Worm (Caenorhabditis elegans): Measurements from ENCODE around the gene dyf-2.

The dyf-2 gene

DNA sequence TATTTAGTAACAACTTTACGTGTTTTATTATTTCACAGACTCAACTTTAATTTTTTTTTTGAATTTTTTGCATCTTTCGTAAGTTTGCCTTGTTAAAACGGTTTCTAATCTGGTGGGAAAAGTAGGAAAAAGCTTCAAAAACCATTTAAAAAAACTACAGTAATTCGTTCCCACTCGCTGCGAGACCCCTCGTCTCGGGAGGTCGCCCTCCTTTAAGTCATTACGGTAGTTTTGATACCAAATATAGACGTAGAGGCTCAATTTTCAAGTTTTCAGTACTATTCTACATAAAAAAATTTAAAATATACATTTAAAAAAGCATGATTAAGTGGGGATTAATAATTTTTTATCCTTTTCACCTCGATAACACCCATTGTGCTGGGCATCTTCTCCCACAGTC, 45.4 kb downstream of the dyf-2 start:
- TF ChIP-seq ceh-14 (tag; optimal IDR thresholded peaks at IDR 0.05) (no peak), che-1 (tag; optimal IDR thresholded peaks at IDR 0.05) (no peak), madf-2 (tag; optimal IDR thresholded peaks at IDR 0.05) (no peak), eyg-1 (tag; optimal IDR thresholded peaks at IDR 0.05) (no peak), ceh-19 (GFP tag; optimal IDR thresholded peaks at IDR 0.05) (no peak)

DNA sequence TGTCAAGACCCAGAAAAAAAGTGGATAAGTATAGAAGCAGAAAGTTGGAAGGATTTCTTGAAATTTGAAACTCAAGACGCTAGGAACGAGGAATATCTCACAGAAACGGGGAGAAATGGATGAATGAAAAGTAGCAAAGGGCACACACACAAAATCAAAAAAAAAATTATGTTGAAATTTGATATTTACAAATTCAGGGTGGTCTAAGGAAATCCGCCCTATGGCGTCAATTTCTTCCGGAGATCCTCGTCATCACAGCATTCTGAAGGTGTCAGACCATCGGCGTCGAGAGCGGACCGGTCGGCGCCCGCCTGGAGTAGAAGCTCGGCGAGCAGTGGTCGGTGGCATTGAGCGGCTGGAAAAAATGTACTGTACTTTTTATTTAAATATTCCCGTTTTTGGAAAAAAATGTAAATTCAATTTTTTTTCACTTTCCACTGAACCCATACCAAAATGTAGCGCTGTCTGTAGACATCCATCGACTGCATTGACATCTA, 46.2 kb downstream of the dyf-2 start:
- no peak for TF ChIP-seq fax-1 (tag; optimal IDR thresholded peaks at IDR 0.05)
- no peak for TF ChIP-seq hlh-8 (tag; optimal IDR thresholded peaks at IDR 0.05)
- TF ChIP-seq K02D7.2 (tag; optimal IDR thresholded peaks at IDR 0.05), result no peak
- no peak for TF ChIP-seq dve-1 (tag; optimal IDR thresholded peaks at IDR 0.05)
- no peak for TF ChIP-seq hlh-30 (tag; optimal IDR thresholded peaks at IDR 0.05; ENCODE audit: insufficient read depth)
- no peak for TF ChIP-seq tbx-7 (tag; optimal IDR thresholded peaks at IDR 0.05)
- TF ChIP-seq ceh-2 (tag; optimal IDR thresholded peaks at IDR 0.05), result no peak
- TF ChIP-seq sdc-2 (tag; optimal IDR thresholded peaks at IDR 0.05), result no peak
- TF ChIP-seq sox-4 (tag; optimal IDR thresholded peaks at IDR 0.05), result no peak
- TF ChIP-seq sox-2 (GFP tag; IDR thresholded peaks at IDR 0.05), result no peak
- no peak for TF ChIP-seq pros-1 (tag; optimal IDR thresholded peaks at IDR 0.05)
- no peak for TF ChIP-seq mec-3 (tag; optimal IDR thresholded peaks at IDR 0.05; ENCODE audit: borderline replicate concordance)
- TF ChIP-seq T23F11.4 (GFP tag; optimal IDR thresholded peaks at IDR 0.05), result no peak

DNA sequence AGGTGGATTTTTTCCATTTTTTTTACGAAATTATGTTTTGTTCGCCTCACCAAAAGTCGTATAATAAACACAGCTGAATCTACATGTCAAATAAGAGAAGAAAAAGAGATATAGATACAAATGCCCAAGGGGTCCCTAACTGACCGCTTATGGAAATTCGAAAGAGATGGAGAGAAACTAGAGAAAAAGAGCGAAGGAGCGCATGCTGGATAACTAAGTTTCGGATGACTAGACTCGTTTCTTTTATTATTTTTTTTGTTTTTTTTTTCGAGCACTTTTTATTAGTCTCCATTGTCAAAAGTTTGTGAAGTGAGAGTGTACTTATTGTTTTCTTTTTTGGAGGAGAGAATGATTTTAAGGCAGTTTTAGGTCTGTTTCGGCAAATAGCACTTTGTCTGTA, 48.6 kb downstream of the dyf-2 start:
- TF ChIP-seq unc-55 (GFP tag; optimal IDR thresholded peaks at IDR 0.05), result no peak
- no peak for TF ChIP-seq rnt-1 (tag; optimal IDR thresholded peaks at IDR 0.05)
- TF ChIP-seq ceh-9 (tag; optimal IDR thresholded peaks at IDR 0.05), result no peak
- TF ChIP-seq unc-42 (tag; optimal IDR thresholded peaks at IDR 0.05), result peak; percentile 92
- no peak for TF ChIP-seq pax-1 (tag; optimal IDR thresholded peaks at IDR 0.05)
- TF ChIP-seq tbx-7 (tag; optimal IDR thresholded peaks at IDR 0.05), result no peak
- TF ChIP-seq Y22D7AL.16 (tag; optimal IDR thresholded peaks at IDR 0.05), result no peak
- TF ChIP-seq dve-1 (tag; optimal IDR thresholded peaks at IDR 0.05), result no peak
- no peak for TF ChIP-seq elt-4 (tag; optimal IDR thresholded peaks at IDR 0.05)

DNA sequence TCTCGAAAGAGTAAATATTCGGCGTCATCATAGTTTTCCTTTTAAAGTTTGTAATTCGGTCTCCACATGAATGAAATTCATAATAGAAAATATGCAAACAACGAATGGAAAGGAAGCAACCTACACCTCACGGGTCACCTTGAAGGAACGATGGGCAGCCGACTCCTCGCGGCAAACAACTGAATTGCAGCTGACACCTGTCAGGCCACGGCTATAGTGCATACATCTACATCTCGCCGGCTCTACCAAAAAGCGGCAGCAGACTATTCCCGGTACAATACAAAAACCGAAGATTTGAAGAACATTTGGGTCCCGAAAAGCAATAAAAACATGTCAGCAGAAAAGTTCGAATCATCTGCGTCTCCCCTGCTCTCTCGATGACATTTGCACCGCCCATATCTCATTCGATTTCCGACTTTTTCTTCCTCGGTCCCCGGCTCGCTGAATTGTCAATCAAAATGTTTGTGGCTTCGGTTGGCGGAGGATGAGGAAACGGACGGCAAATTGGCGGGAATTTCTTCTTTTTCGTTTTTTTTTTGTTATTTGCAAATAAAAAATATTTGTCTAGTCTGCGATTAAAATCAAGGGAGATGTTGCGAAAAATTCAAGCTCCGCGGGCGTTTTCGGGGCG, 50.4 kb downstream of the dyf-2 start:
- TF ChIP-seq unc-3 (GFP tag; conservative IDR thresholded peaks at IDR 0.05) (no peak), unc-3 (tag; optimal IDR thresholded peaks at IDR 0.05) (no peak), ceh-18 (tag; optimal IDR thresholded peaks at IDR 0.05) (peak; percentile 35), odd-2 (tag; optimal IDR thresholded peaks at IDR 0.05) (no peak), ceh-14 (tag; optimal IDR thresholded peaks at IDR 0.05) (no peak), unc-55 (GFP tag; optimal IDR thresholded peaks at IDR 0.05) (peak; percentile 94), unc-42 (tag; optimal IDR thresholded peaks at IDR 0.05) (peak; percentile 63), rnt-1 (tag; optimal IDR thresholded peaks at IDR 0.05) (peak; percentile 42)

DNA sequence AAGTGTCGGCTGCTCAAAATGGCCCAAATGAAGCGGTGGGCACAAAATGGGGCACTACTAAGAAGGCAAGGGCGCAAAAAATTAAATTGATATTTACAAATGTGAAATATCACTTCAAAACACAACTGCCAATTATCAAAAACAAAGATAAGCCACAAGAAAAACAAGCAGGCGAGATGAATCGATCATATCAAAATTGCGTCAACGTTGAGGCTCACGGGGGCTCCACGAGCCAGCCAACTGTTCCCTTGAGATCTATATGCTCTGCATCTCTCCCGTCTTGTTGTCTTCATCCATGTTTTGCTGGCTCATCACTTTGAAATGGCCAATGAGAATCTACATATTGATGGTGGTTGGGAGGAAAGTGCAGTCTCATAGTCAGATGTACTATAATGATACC, 51.0 kb downstream of the dyf-2 start:
- no peak for TF ChIP-seq unc-86 (tag; optimal IDR thresholded peaks at IDR 0.05)
- TF ChIP-seq unc-55 (GFP tag; optimal IDR thresholded peaks at IDR 0.05), result peak; percentile 46

DNA sequence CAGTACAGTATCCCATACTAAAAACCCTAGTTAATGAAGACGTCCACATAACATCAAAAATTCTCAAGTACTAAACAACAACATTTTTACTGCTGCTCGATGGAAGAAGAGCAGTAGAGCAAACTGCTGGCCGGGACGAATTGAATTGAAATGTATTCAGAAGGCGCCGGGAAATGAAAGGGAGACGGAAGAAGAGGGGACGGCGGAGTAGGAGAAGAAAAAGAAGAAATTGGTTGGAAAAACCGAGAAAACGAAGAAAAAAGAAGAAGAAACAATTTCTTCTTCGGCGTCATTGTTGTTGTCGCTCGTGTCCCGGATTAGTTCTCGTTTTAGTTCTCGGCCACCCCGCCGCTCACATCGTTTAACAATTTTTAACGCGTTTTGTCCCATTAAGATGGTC, 52.4 kb downstream of the dyf-2 start:
- TF ChIP-seq unc-42 (tag; optimal IDR thresholded peaks at IDR 0.05), result peak; percentile 66
- no peak for TF ChIP-seq ceh-24 (tag; optimal IDR thresholded peaks at IDR 0.05)
